Fruit fly (Drosophila melanogaster) whole organism, embryonic: ENCODE data around the gene Arp10.
A peak's percentile ranks its signal among the peaks of the same experiment; 100 is the strongest.

ENCODE experiments used
- BEAF-32 ChIP-seq: fragments of 200-800 bp; sonication (Bioruptor generic); optimal IDR thresholded peaks from 3 replicates; lab custom pipeline; 2017; ENCODE audit warnings: missing biosample characterization, missing genetic modification characterization, mild to moderate bottlenecking, moderate library complexity, missing genetic modification reagents
- Bgb ChIP-seq: fragments of 200-800 bp; sonication (Bioruptor generic); IDR thresholded peaks from 2 replicates; pipeline ENCODE4 v1.3.6; 2022; ENCODE audit warnings: missing biosample characterization, missing genetic modification characterization; ENCODE audit not compliant: partially characterized antibody
- CG13894 ChIP-seq: fragments of 200-800 bp; sonication (Bioruptor generic); optimal IDR thresholded peaks from 3 replicates; lab custom pipeline; 2018; ENCODE audit warnings: missing biosample characterization, mild to moderate bottlenecking, missing genetic modification characterization, moderate library complexity
- CG14441 ChIP-seq: fragments of 200-800 bp; sonication (Bioruptor generic); IDR thresholded peaks from 2 replicates; pipeline ENCODE4 v1.3.6; 2022; ENCODE audit warnings: missing biosample characterization, missing genetic modification characterization
- CG14965 ChIP-seq: fragments of 200-800 bp; sonication (Bioruptor generic); optimal IDR thresholded peaks from 2 replicates; lab custom pipeline; 2016; ENCODE audit warnings: missing biosample characterization, missing genetic modification characterization, borderline replicate concordance
- CG1529 ChIP-seq: fragments of 200-800 bp; sonication (Bioruptor generic); optimal IDR thresholded peaks from 3 replicates; lab custom pipeline; 2018; ENCODE audit warnings: missing biosample characterization, missing genetic modification characterization
- CG15514 ChIP-seq: fragments of 200-800 bp; sonication (Bioruptor generic); optimal IDR thresholded peaks from 3 replicates; lab custom pipeline; 2017; ENCODE audit warnings: missing biosample characterization, missing genetic modification characterization, mild to moderate bottlenecking, moderate library complexity, missing genetic modification reagents
- CG1603 ChIP-seq: fragments of 200-800 bp; sonication (Bioruptor generic); optimal IDR thresholded peaks from 2 replicates; lab custom pipeline; 2019; ENCODE audit warnings: missing biosample characterization, mild to moderate bottlenecking, missing genetic modification characterization, moderate library complexity
- CG17359 ChIP-seq: fragments of 200-800 bp; sonication (Bioruptor generic); optimal IDR thresholded peaks from 3 replicates; lab custom pipeline; 2018; ENCODE audit warnings: missing biosample characterization, mild to moderate bottlenecking, missing genetic modification characterization, moderate library complexity
- CG1792 ChIP-seq: fragments of 200-800 bp; sonication (Bioruptor generic); optimal IDR thresholded peaks from 2 replicates; lab custom pipeline; 2016; ENCODE audit warnings: missing biosample characterization, missing genetic modification characterization
- CG2116 ChIP-seq: fragments of 200-800 bp; sonication (Bioruptor generic); optimal IDR thresholded peaks from 3 replicates; lab custom pipeline; 2018; ENCODE audit warnings: missing biosample characterization, mild to moderate bottlenecking, missing genetic modification characterization
- CG2678 ChIP-seq: fragments of 200-800 bp; sonication (Bioruptor generic); optimal IDR thresholded peaks from 3 replicates; lab custom pipeline; 2019; ENCODE audit warnings: missing biosample characterization, mild to moderate bottlenecking, missing genetic modification characterization, moderate library complexity
- CG2875 ChIP-seq: fragments of 200-800 bp; sonication (Bioruptor generic); optimal IDR thresholded peaks from 2 replicates; lab custom pipeline; 2017; ENCODE audit warnings: missing biosample characterization, mild to moderate bottlenecking, missing genetic modification characterization, missing genetic modification reagents
- CG3838 ChIP-seq: fragments of 200-800 bp; sonication (Bioruptor generic); optimal IDR thresholded peaks from 3 replicates; lab custom pipeline; 2016; ENCODE audit warnings: missing biosample characterization, missing genetic modification characterization
- CG42726 ChIP-seq: fragments of 200-800 bp; sonication (Bioruptor generic); IDR thresholded peaks from 2 replicates; pipeline ENCODE4 v1.3.6; 2022; ENCODE audit warnings: missing biosample characterization, missing genetic modification characterization; ENCODE audit not compliant: partially characterized antibody
- CG43689 ChIP-seq: fragments of 200-800 bp; sonication (Bioruptor generic); IDR thresholded peaks from 2 replicates; pipeline ENCODE4 v1.3.6; 2022; ENCODE audit warnings: missing biosample characterization, missing genetic modification characterization
- CG4707 ChIP-seq: fragments of 200-800 bp; sonication (Bioruptor generic); optimal IDR thresholded peaks from 2 replicates; lab custom pipeline; 2018; ENCODE audit warnings: missing biosample characterization, mild to moderate bottlenecking, missing genetic modification characterization, moderate library complexity
- CG5245 ChIP-seq: fragments of 200-800 bp; sonication (Bioruptor generic); optimal IDR thresholded peaks from 3 replicates; lab custom pipeline; 2016; ENCODE audit warnings: missing biosample characterization, missing genetic modification characterization
- CG6254 ChIP-seq: fragments of 200-800 bp; sonication (Bioruptor generic); optimal IDR thresholded peaks from 3 replicates; lab custom pipeline; 2017; ENCODE audit warnings: mild to moderate bottlenecking, missing biosample characterization, missing genetic modification reagents, missing genetic modification characterization
- CG6272 ChIP-seq: fragments of 200-800 bp; sonication (Bioruptor generic); IDR thresholded peaks from 2 replicates; pipeline ENCODE4 v1.3.6; 2022; ENCODE audit warnings: missing biosample characterization, missing genetic modification characterization
- CG6683 ChIP-seq: fragments of 200-800 bp; sonication (Bioruptor generic); optimal IDR thresholded peaks from 2 replicates; lab custom pipeline; 2017; ENCODE audit warnings: missing biosample characterization, mild to moderate bottlenecking, missing genetic modification characterization, missing genetic modification reagents
- CG8924 ChIP-seq: fragments of 200-800 bp; optimal IDR thresholded peaks from 3 replicates; lab custom pipeline; 2019; ENCODE audit warnings: missing biosample characterization, mild to moderate bottlenecking, missing genetic modification characterization, moderate library complexity
- CG9215 ChIP-seq: fragments of 200-800 bp; sonication (Bioruptor generic); IDR thresholded peaks from 2 replicates; pipeline ENCODE4 v1.3.6; 2022; ENCODE audit warnings: missing biosample characterization, missing genetic modification characterization
- CG9932 ChIP-seq: fragments of 200-800 bp; sonication (Bioruptor generic); IDR thresholded peaks from 2 replicates; pipeline ENCODE4 v1.3.6; 2022; ENCODE audit warnings: missing biosample characterization, missing genetic modification characterization
- CTCF ChIP-seq: fragments of 200-800 bp; sonication (Bioruptor generic); optimal IDR thresholded peaks from 2 replicates; lab custom pipeline; 2017; ENCODE audit warnings: missing biosample characterization, mild to moderate bottlenecking, missing genetic modification characterization, moderate library complexity
- Dad ChIP-seq: fragments of 200-800 bp; sonication (Bioruptor generic); optimal IDR thresholded peaks from 3 replicates; lab custom pipeline; 2016; ENCODE audit warnings: missing biosample characterization, missing genetic modification characterization
- Dek ChIP-seq: fragments of 200-800 bp; sonication (Bioruptor generic); optimal IDR thresholded peaks from 3 replicates; lab custom pipeline; 2019; ENCODE audit warnings: missing biosample characterization, mild to moderate bottlenecking, missing genetic modification characterization, moderate library complexity
- Fer2 ChIP-seq: fragments of 200-800 bp; sonication (Bioruptor generic); optimal IDR thresholded peaks from 2 replicates; lab custom pipeline; 2018; ENCODE audit warnings: missing biosample characterization, mild to moderate bottlenecking, missing genetic modification characterization, moderate library complexity
- GATAe ChIP-seq: fragments of 200-800 bp; sonication (Bioruptor generic); conservative IDR thresholded peaks from 2 replicates; pipeline ENCODE4 v1.3.6; 2022; ENCODE audit warnings: missing biosample characterization, missing genetic modification characterization
- Hey ChIP-seq: fragments of 200-800 bp; sonication (Bioruptor generic); optimal IDR thresholded peaks from 3 replicates; lab custom pipeline; 2018; ENCODE audit warnings: missing biosample characterization, mild to moderate bottlenecking, missing genetic modification characterization
- Hr51 ChIP-seq, 2 experiments: fragments of 200-800 bp; sonication (Bioruptor generic); optimal IDR thresholded peaks; 2 replicates in 1 of 2; 3 replicates in 1 of 2; lab custom pipeline; 2016 to 2018; ENCODE audit warnings: missing biosample characterization in 2 of 2, missing genetic modification characterization in 2 of 2, mild to moderate bottlenecking in 1 of 2, moderate library complexity in 1 of 2
- MBD-R2 ChIP-seq: fragments of 200-800 bp; sonication (Bioruptor generic); IDR thresholded peaks from 2 replicates; pipeline ENCODE4 v1.3.6; 2022; ENCODE audit warnings: missing biosample characterization, missing genetic modification characterization
- MESR4 ChIP-seq: fragments of 200-800 bp; sonication (Bioruptor generic); optimal IDR thresholded peaks from 2 replicates; lab custom pipeline; 2018; ENCODE audit warnings: missing biosample characterization, mild to moderate bottlenecking, missing genetic modification characterization, moderate library complexity
- NFAT ChIP-seq: fragments of 200-800 bp; sonication (Bioruptor generic); IDR thresholded peaks from 2 replicates; pipeline ENCODE4 v1.3.6; 2022; ENCODE audit warnings: missing biosample characterization, missing genetic modification characterization
- Optix ChIP-seq: fragments of 200-800 bp; sonication (Bioruptor generic); IDR thresholded peaks from 3 replicates; pipeline ENCODE4 v1.3.6; 2022; ENCODE audit warnings: missing biosample characterization, missing genetic modification characterization
- Ravus ChIP-seq: fragments of 200-800 bp; sonication (Bioruptor generic); IDR thresholded peaks from 2 replicates; pipeline ENCODE4 v1.3.6; 2022; ENCODE audit warnings: missing biosample characterization, missing genetic modification characterization
- TFAM ChIP-seq: fragments of 200-800 bp; sonication (Bioruptor generic); optimal IDR thresholded peaks from 2 replicates; lab custom pipeline; 2017; ENCODE audit warnings: missing biosample characterization, missing genetic modification characterization, inconsistent platforms
- Usf ChIP-seq: fragments of 200-800 bp; sonication (Bioruptor generic); optimal IDR thresholded peaks from 2 replicates; lab custom pipeline; 2017; ENCODE audit warnings: missing genotype, missing biosample characterization, missing genetic modification characterization
- eyg ChIP-seq: fragments of 200-800 bp; sonication (Bioruptor generic); optimal IDR thresholded peaks from 3 replicates; lab custom pipeline; 2016; ENCODE audit warnings: missing biosample characterization, missing genetic modification characterization
- grn ChIP-seq: fragments of 200-800 bp; sonication (Bioruptor generic); optimal IDR thresholded peaks from 3 replicates; lab custom pipeline; 2017; ENCODE audit warnings: missing biosample characterization, missing genetic modification characterization
- knrl ChIP-seq: fragments of 200-800 bp; sonication (Bioruptor generic); IDR thresholded peaks from 3 replicates; pipeline ENCODE4 v1.3.6; 2022; ENCODE audit warnings: missing biosample characterization, missing genetic modification characterization; ENCODE audit not compliant: partially characterized antibody
- lbe ChIP-seq: fragments of 200-800 bp; sonication (Bioruptor generic); optimal IDR thresholded peaks from 2 replicates; lab custom pipeline; 2016; ENCODE audit warnings: missing biosample characterization, mild to moderate bottlenecking, missing genetic modification characterization
- mam ChIP-seq: fragments of 200-800 bp; sonication (Bioruptor generic); optimal IDR thresholded peaks from 3 replicates; lab custom pipeline; 2016; ENCODE audit warnings: missing biosample characterization, missing genetic modification characterization
- pum ChIP-seq: fragments of 200-800 bp; sonication (Bioruptor generic); optimal IDR thresholded peaks from 2 replicates; lab custom pipeline; 2016; ENCODE audit warnings: missing biosample characterization, missing genetic modification characterization
- run ChIP-seq: fragments of 200-800 bp; sonication (Bioruptor generic); optimal IDR thresholded peaks from 3 replicates; lab custom pipeline; 2018; ENCODE audit warnings: missing biosample characterization, mild to moderate bottlenecking, missing genetic modification characterization
- salm ChIP-seq: fragments of 200-800 bp; sonication (Bioruptor generic); optimal IDR thresholded peaks from 2 replicates; lab custom pipeline; 2018; ENCODE audit warnings: missing biosample characterization, mild to moderate bottlenecking, missing genetic modification characterization
- sd ChIP-seq: fragments of 200-800 bp; sonication (Bioruptor generic); optimal IDR thresholded peaks from 3 replicates; lab custom pipeline; 2018; ENCODE audit warnings: missing biosample characterization, mild to moderate bottlenecking, missing genetic modification characterization, moderate library complexity
- sqz ChIP-seq: fragments of 200-800 bp; sonication (Bioruptor generic); optimal IDR thresholded peaks from 3 replicates; lab custom pipeline; 2018; ENCODE audit warnings: missing biosample characterization, mild to moderate bottlenecking, missing genetic modification characterization
- ssp ChIP-seq: fragments of 200-800 bp; sonication (Bioruptor generic); IDR thresholded peaks from 2 replicates; pipeline ENCODE4 v1.3.6; 2022; ENCODE audit warnings: missing biosample characterization, missing genetic modification characterization
- sug ChIP-seq: fragments of 200-800 bp; optimal IDR thresholded peaks from 2 replicates; lab custom pipeline; 2019; ENCODE audit warnings: missing biosample characterization, mild to moderate bottlenecking, missing genetic modification characterization, moderate library complexity

The Arp10 gene

DNA sequence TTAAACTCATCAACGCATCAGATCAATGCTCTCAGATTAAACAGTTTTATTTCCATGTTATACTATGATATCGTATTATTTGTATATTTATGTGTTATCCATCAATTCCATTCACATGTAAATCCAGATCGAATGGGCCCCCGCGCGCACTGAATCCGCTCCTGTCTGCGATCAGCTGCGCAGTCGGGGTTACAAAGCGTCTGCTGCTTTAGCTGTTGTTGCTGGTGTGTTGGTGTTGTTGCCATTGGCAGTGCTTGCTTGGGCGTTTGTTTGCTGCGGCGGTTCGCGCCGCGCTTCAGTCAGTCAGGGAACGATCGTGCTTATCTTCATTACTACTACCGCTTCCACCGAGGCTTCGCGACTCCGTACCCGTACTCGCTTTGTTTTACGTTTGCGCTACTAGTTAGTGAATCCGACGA is 21.0 kb upstream of the Arp10 start, which contains the start of gene Zw (continued):
- TF ChIP-seq CG2116 (GFP tag; lab: Kevin White, UChicago) = no peak
- TF ChIP-seq CG43689 (GFP tag; lab: Robert Waterston, UW) = no peak
- peak; percentile 88 for TF ChIP-seq CG9932 (GFP tag; lab: Robert Waterston, UW)
- TF ChIP-seq CG4707 (GFP tag; lab: Kevin White, UChicago) = no peak
- TF ChIP-seq CG6254 = no peak
- no peak for TF ChIP-seq eyg (GFP tag; lab: Kevin White, UChicago)
- TF ChIP-seq CG1792 (GFP tag; lab: Kevin White, UChicago) = no peak
- TF ChIP-seq Dek (tag; lab: Kevin White, UChicago) = no peak
- TF ChIP-seq CG14441 (GFP tag; lab: Robert Waterston, UW) = peak; percentile 40; the same call in 1 of the 2 replicates
- no peak for TF ChIP-seq CG3838
- TF ChIP-seq CG1529 (GFP tag; lab: Kevin White, UChicago) = peak; percentile 0
- TF ChIP-seq GATAe (GFP tag; lab: Robert Waterston, UW) = peak; percentile 13; the same call in 1 of the 2 replicates
- no peak for TF ChIP-seq CG42726
- TF ChIP-seq CG2875 (GFP tag; lab: Kevin White, UChicago) = no peak
- no peak for TF ChIP-seq CG13894
- no peak for TF ChIP-seq Ravus (GFP tag; lab: Robert Waterston, UW)
- TF ChIP-seq CTCF (GFP tag; lab: Kevin White, UChicago) = no peak
- TF ChIP-seq knrl (GFP tag; lab: Robert Waterston, UW) = peak; percentile 46; the same call in 2 of the 3 replicates
- TF ChIP-seq CG8924 (tag; lab: Kevin White, UChicago) = peak; percentile 1
- TF ChIP-seq BEAF-32 (GFP tag; lab: Kevin White, UChicago) = no peak
- TF ChIP-seq mam = peak; percentile 61
- TF ChIP-seq Dad = no peak
- TF ChIP-seq grn (GFP tag; lab: Kevin White, UChicago) = no peak
- peak; percentile 53 for TF ChIP-seq CG1603 (tag; lab: Kevin White, UChicago)
- peak; percentile 7 for TF ChIP-seq CG15514
- no peak for TF ChIP-seq run (tag; lab: Kevin White, UChicago)
- TF ChIP-seq NFAT (GFP tag; lab: Robert Waterston, UW) = peak; percentile 81
- TF ChIP-seq Optix (GFP tag; lab: Robert Waterston, UW) = 0 out of 3 replicates have a peak, but pooled peaks have one; percentile 60
- no peak for TF ChIP-seq sd (tag; lab: Kevin White, UChicago)
- TF ChIP-seq CG6683 (GFP tag; lab: Kevin White, UChicago) = no peak
- TF ChIP-seq ssp (GFP tag; lab: Robert Waterston, UW) = no peak
- no peak for TF ChIP-seq CG14965 (GFP tag; lab: Kevin White, UChicago)
- peak; percentile 19 for TF ChIP-seq CG5245 (GFP tag; lab: Kevin White, UChicago)
- no peak for TF ChIP-seq salm (tag; lab: Kevin White, UChicago)
- peak; percentile 61 for TF ChIP-seq CG9215 (GFP tag; lab: Robert Waterston, UW)
- no peak for TF ChIP-seq TFAM (GFP tag; lab: Kevin White, UChicago)
- peak; percentile 35 for TF ChIP-seq Usf (GFP tag; lab: Kevin White, UChicago)
- peak; percentile 2 to 3 for TF ChIP-seq Hr51 (GFP tag; optimal IDR thresholded peaks at IDR 0.05; lab: Kevin White, UChicago)
- TF ChIP-seq MESR4 = no peak
- peak; percentile 57 for TF ChIP-seq Bgb (GFP tag; lab: Robert Waterston, UW)
- no peak for TF ChIP-seq Hey
- TF ChIP-seq sqz (GFP tag; lab: Kevin White, UChicago) = peak; percentile 5
- TF ChIP-seq sug (tag; lab: Kevin White, UChicago) = peak; percentile 62
- TF ChIP-seq lbe (GFP tag; lab: Kevin White, UChicago) = peak; percentile 40
- TF ChIP-seq CG2678 (tag; lab: Kevin White, UChicago) = peak; percentile 57
- TF ChIP-seq CG17359 (tag; lab: Kevin White, UChicago) = peak; percentile 31
- TF ChIP-seq Fer2 (tag; lab: Kevin White, UChicago) = peak; percentile 0
- TF ChIP-seq pum (GFP tag; lab: Kevin White, UChicago) = peak; percentile 19
- TF ChIP-seq CG6272 (GFP tag; lab: Robert Waterston, UW) = peak; percentile 34; the same call in 1 of the 2 replicates
- TF ChIP-seq MBD-R2 = peak; percentile 38; the same call in 1 of the 2 replicates
